Fruit fly (Drosophila melanogaster) whole organism, embryonic: ENCODE measurements around the gene ninaG.

ENCODE experiments used
- CG10147 ChIP-seq: fragments of 200-800 bp; sonication (Bioruptor generic); optimal IDR thresholded peaks from 2 replicates; lab custom pipeline; 2019; ENCODE audit warnings: missing biosample characterization, mild to moderate bottlenecking, missing genetic modification characterization, moderate library complexity
- CG1024 ChIP-seq: fragments of 200-800 bp; sonication (Bioruptor generic); IDR thresholded peaks from 2 replicates; pipeline ENCODE4 v1.3.6; 2022; ENCODE audit warnings: missing biosample characterization, missing genetic modification characterization
- CG10274 ChIP-seq: fragments of 200-800 bp; sonication (Bioruptor generic); optimal IDR thresholded peaks from 3 replicates; lab custom pipeline; 2017; ENCODE audit warnings: missing biosample characterization, mild to moderate bottlenecking, missing genetic modification characterization
- CG10321 ChIP-seq: fragments of 200-800 bp; sonication (Bioruptor generic); IDR thresholded peaks from 2 replicates; pipeline ENCODE4 v1.3.6; 2022; ENCODE audit warnings: missing biosample characterization, missing genetic modification characterization
- CG11398 ChIP-seq: fragments of 200-800 bp; sonication (Bioruptor generic); optimal IDR thresholded peaks from 2 replicates; lab custom pipeline; 2016; ENCODE audit warnings: missing biosample characterization, missing genetic modification characterization
- CG11696 ChIP-seq: fragments of 200-800 bp; sonication (Bioruptor generic); IDR thresholded peaks from 2 replicates; pipeline ENCODE4 v1.3.6; 2022; ENCODE audit warnings: missing biosample characterization, missing genetic modification characterization
- CG14050 ChIP-seq: fragments of 200-800 bp; sonication (Bioruptor generic); IDR thresholded peaks from 3 replicates; pipeline ENCODE4 v1.3.6; 2022; ENCODE audit warnings: missing biosample characterization, missing genetic modification characterization
- CG15479 ChIP-seq: fragments of 200-800 bp; sonication (Bioruptor generic); optimal IDR thresholded peaks from 3 replicates; lab custom pipeline; 2019; ENCODE audit warnings: missing biosample characterization, mild to moderate bottlenecking, missing genetic modification characterization, moderate library complexity
- CG17328 ChIP-seq: fragments of 200-800 bp; sonication (Bioruptor generic); IDR thresholded peaks from 2 replicates; pipeline ENCODE4 v1.3.6; 2022; ENCODE audit warnings: missing biosample characterization, missing genetic modification characterization
- CG2202 ChIP-seq: fragments of 200-800 bp; sonication (Bioruptor generic); optimal IDR thresholded peaks from 2 replicates; lab custom pipeline; 2018; ENCODE audit warnings: missing biosample characterization, mild to moderate bottlenecking, missing genetic modification characterization
- CG30431 ChIP-seq: fragments of 200-800 bp; sonication (Bioruptor generic); optimal IDR thresholded peaks from 2 replicates; lab custom pipeline; 2017; ENCODE audit warnings: missing biosample characterization, missing genetic modification characterization
- CG3163 ChIP-seq: fragments of 200-800 bp; sonication (Bioruptor generic); optimal IDR thresholded peaks from 3 replicates; lab custom pipeline; 2016; ENCODE audit warnings: missing biosample characterization, missing genetic modification characterization
- CG32532 ChIP-seq: fragments of 200-800 bp; sonication (Bioruptor generic); IDR thresholded peaks from 2 replicates; pipeline ENCODE4 v1.3.6; 2022; ENCODE audit warnings: missing biosample characterization, missing genetic modification characterization
- CG33213 ChIP-seq: fragments of 200-800 bp; sonication (Bioruptor generic); optimal IDR thresholded peaks from 3 replicates; lab custom pipeline; 2016; ENCODE audit warnings: missing biosample characterization, missing genetic modification characterization
- CG5953 ChIP-seq: fragments of 200-800 bp; sonication (Bioruptor generic); IDR thresholded peaks from 2 replicates; pipeline ENCODE4 v1.3.6; 2022; ENCODE audit warnings: missing biosample characterization, missing genetic modification characterization
- CG6813 ChIP-seq: fragments of 200-800 bp; sonication (Bioruptor generic); optimal IDR thresholded peaks from 2 replicates; lab custom pipeline; 2017; ENCODE audit warnings: missing biosample characterization, missing genetic modification characterization, mild to moderate bottlenecking, moderate library complexity, missing genetic modification reagents
- CG7963 ChIP-seq: fragments of 200-800 bp; sonication (Bioruptor generic); IDR thresholded peaks from 3 replicates; pipeline ENCODE4 v1.3.6; 2022; ENCODE audit warnings: missing biosample characterization, missing genetic modification characterization; ENCODE audit not compliant: partially characterized antibody
- CG9215 ChIP-seq: fragments of 200-800 bp; sonication (Bioruptor generic); IDR thresholded peaks from 2 replicates; pipeline ENCODE4 v1.3.6; 2022; ENCODE audit warnings: missing biosample characterization, missing genetic modification characterization
- CoRest ChIP-seq: fragments of 200-800 bp; sonication (Bioruptor generic); optimal IDR thresholded peaks from 3 replicates; lab custom pipeline; 2018; ENCODE audit warnings: missing biosample characterization, mild to moderate bottlenecking, missing genetic modification characterization, moderate library complexity
- D ChIP-seq, 2 experiments: fragments of 200-800 bp in 1 of 2; fragments of >200 bp in 1 of 2; sonication (Bioruptor generic) in 1 of 2; optimal IDR thresholded peaks; 2 replicates in 1 of 2; 3 replicates in 1 of 2; lab custom pipeline; 2017; ENCODE audit warnings: mild to moderate bottlenecking in 1 of 2, missing biosample characterization in 1 of 2, missing genetic modification characterization in 1 of 2, missing genetic modification reagents in 1 of 2
- Dref ChIP-seq: fragments of 200-800 bp; sonication (Bioruptor generic); IDR thresholded peaks from 2 replicates; pipeline ENCODE4 v1.3.6; 2022; ENCODE audit warnings: missing biosample characterization, missing genetic modification characterization
- E2f1 ChIP-seq: fragments of 200-800 bp; sonication (Bioruptor generic); IDR thresholded peaks from 2 replicates; pipeline ENCODE4 v1.3.6; 2022; ENCODE audit warnings: missing biosample characterization, missing genetic modification characterization
- H15 ChIP-seq: fragments of 200-800 bp; sonication (Bioruptor generic); IDR thresholded peaks from 3 replicates; pipeline ENCODE4 v1.3.6; 2022; ENCODE audit warnings: missing biosample characterization, missing genetic modification characterization
- Hey ChIP-seq: fragments of 200-800 bp; sonication (Bioruptor generic); optimal IDR thresholded peaks from 3 replicates; lab custom pipeline; 2018; ENCODE audit warnings: missing biosample characterization, mild to moderate bottlenecking, missing genetic modification characterization
- Lhr ChIP-seq: fragments of 200-800 bp; sonication (Bioruptor generic); optimal IDR thresholded peaks from 3 replicates; lab custom pipeline; 2017; ENCODE audit warnings: mild to moderate bottlenecking, missing biosample characterization, missing genetic modification reagents, missing genetic modification characterization
- Mrtf ChIP-seq: fragments of 200-800 bp; sonication (Bioruptor generic); IDR thresholded peaks from 3 replicates; pipeline ENCODE4 v1.3.6; 2022; ENCODE audit warnings: missing biosample characterization, missing genetic modification characterization
- Myb ChIP-seq: fragments of 200-800 bp; sonication (Bioruptor generic); optimal IDR thresholded peaks from 2 replicates; lab custom pipeline; 2016; ENCODE audit warnings: missing biosample characterization, missing genetic modification characterization
- NFAT ChIP-seq: fragments of 200-800 bp; sonication (Bioruptor generic); IDR thresholded peaks from 2 replicates; pipeline ENCODE4 v1.3.6; 2022; ENCODE audit warnings: missing biosample characterization, missing genetic modification characterization
- Nf-YB ChIP-seq: fragments of 200-800 bp; sonication (Bioruptor generic); optimal IDR thresholded peaks from 3 replicates; lab custom pipeline; 2019; ENCODE audit warnings: missing biosample characterization, mild to moderate bottlenecking, missing genetic modification characterization, moderate library complexity
- Trl ChIP-seq, 3 experiments: fragments of >200 bp in 2 of 3; fragments of 200-800 bp in 1 of 3; sonication (Bioruptor generic) in 1 of 3; optimal IDR thresholded peaks; 2 replicates in 1 of 3; 3 replicates in 2 of 3; lab custom pipeline; 2016 to 2017; ENCODE audit warnings: missing biosample characterization in 1 of 3, missing genetic modification characterization in 1 of 3
- abd-A ChIP-seq: fragments of 200-800 bp; sonication (Bioruptor generic); optimal IDR thresholded peaks from 3 replicates; lab custom pipeline; 2019; ENCODE audit warnings: missing biosample characterization, mild to moderate bottlenecking, missing genetic modification characterization, moderate library complexity
- ato ChIP-seq: fragments of 200-800 bp; sonication (Bioruptor generic); IDR thresholded peaks from 2 replicates; pipeline ENCODE4 v1.3.6; 2022; ENCODE audit warnings: missing biosample characterization, missing genetic modification characterization; ENCODE audit not compliant: partially characterized antibody
- az2 ChIP-seq: fragments of 200-800 bp; sonication (Bioruptor generic); optimal IDR thresholded peaks from 3 replicates; lab custom pipeline; 2016; ENCODE audit warnings: missing biosample characterization, missing genetic modification characterization
- bab2 ChIP-seq: fragments of 200-800 bp; sonication (Bioruptor generic); optimal IDR thresholded peaks from 2 replicates; lab custom pipeline; 2016; ENCODE audit warnings: missing biosample characterization, missing genetic modification characterization
- bcd ChIP-seq: fragments of 200-800 bp; sonication (Bioruptor generic); optimal IDR thresholded peaks from 2 replicates; lab custom pipeline; 2017; ENCODE audit warnings: missing biosample characterization, mild to moderate bottlenecking, missing genetic modification characterization
- chinmo ChIP-seq: fragments of 200-800 bp; sonication (Bioruptor generic); IDR thresholded peaks from 4 replicates; pipeline ENCODE4 v1.3.6; 2022; ENCODE audit warnings: missing biosample characterization, missing genetic modification characterization; ENCODE audit not compliant: partially characterized antibody
- fd3F ChIP-seq: fragments of 200-800 bp; sonication (Bioruptor generic); optimal IDR thresholded peaks from 2 replicates; lab custom pipeline; 2018; ENCODE audit warnings: missing biosample characterization, mild to moderate bottlenecking, missing genetic modification characterization, moderate library complexity
- hth ChIP-seq: fragments of >200 bp; optimal IDR thresholded peaks from 2 replicates; lab custom pipeline; 2017; ENCODE audit warnings: inconsistent platforms
- kay ChIP-seq: fragments of 200-800 bp; sonication (Bioruptor generic); optimal IDR thresholded peaks from 2 replicates; lab custom pipeline; 2016; ENCODE audit warnings: missing biosample characterization, missing genetic modification characterization
- p53 ChIP-seq: fragments of 200-800 bp; sonication (Bioruptor generic); optimal IDR thresholded peaks from 2 replicates; lab custom pipeline; 2016; ENCODE audit warnings: missing biosample characterization, missing genetic modification characterization
- pnt ChIP-seq: fragments of 200-800 bp; sonication (Bioruptor generic); optimal IDR thresholded peaks from 3 replicates; lab custom pipeline; 2016; ENCODE audit warnings: missing biosample characterization, missing genetic modification characterization
- psq ChIP-seq: fragments of 200-800 bp; sonication (Bioruptor generic); optimal IDR thresholded peaks from 2 replicates; lab custom pipeline; 2017; ENCODE audit warnings: missing biosample characterization, missing genetic modification characterization
- salm ChIP-seq: fragments of 200-800 bp; sonication (Bioruptor generic); optimal IDR thresholded peaks from 2 replicates; lab custom pipeline; 2018; ENCODE audit warnings: missing biosample characterization, mild to moderate bottlenecking, missing genetic modification characterization
- seq ChIP-seq: fragments of 200-800 bp; sonication (Bioruptor generic); IDR thresholded peaks from 2 replicates; pipeline ENCODE4 v1.3.6; 2022; ENCODE audit warnings: missing biosample characterization, missing genetic modification characterization
- slp2 ChIP-seq: fragments of 200-800 bp; sonication (Bioruptor generic); optimal IDR thresholded peaks from 2 replicates; lab custom pipeline; 2016; ENCODE audit warnings: missing biosample characterization, missing genetic modification characterization
- stwl ChIP-seq: fragments of 200-800 bp; sonication (Bioruptor generic); optimal IDR thresholded peaks from 3 replicates; lab custom pipeline; 2018; ENCODE audit warnings: missing biosample characterization, mild to moderate bottlenecking, missing genetic modification characterization, moderate library complexity
- sug ChIP-seq: fragments of 200-800 bp; optimal IDR thresholded peaks from 2 replicates; lab custom pipeline; 2019; ENCODE audit warnings: missing biosample characterization, mild to moderate bottlenecking, missing genetic modification characterization, moderate library complexity
- wor ChIP-seq: fragments of 200-800 bp; sonication (Bioruptor generic); IDR thresholded peaks from 2 replicates; pipeline ENCODE4 v1.3.6; 2022; ENCODE audit warnings: missing biosample characterization, missing genetic modification characterization
- yki ChIP-seq: fragments of >200 bp; optimal IDR thresholded peaks from 3 replicates; lab custom pipeline; 2018
- zfh1 ChIP-seq: fragments of 200-800 bp; sonication (Bioruptor generic); IDR thresholded peaks from 3 replicates; pipeline ENCODE4 v1.3.6; 2022; ENCODE audit warnings: missing biosample characterization, missing genetic modification characterization

Gene ninaG

dm6 chr3R:11460502-11461358 is 39.2 kb upstream of the ninaG start, which contains the start of gene PGRP-LB:
Gene PGRP-LB (minus strand): TSS chr3R:11460552.
- TF ChIP-seq CG10274 (GFP tag; lab: Kevin White, UChicago), result no peak
- no peak for TF ChIP-seq CG3163 (GFP tag; lab: Kevin White, UChicago)
- TF ChIP-seq Nf-YB (GFP tag; lab: Kevin White, UChicago), result no peak
- TF ChIP-seq ato (GFP tag; lab: Robert Waterston, UW), result no peak
- no peak for TF ChIP-seq fd3F
- no peak for TF ChIP-seq kay (GFP tag; lab: Kevin White, UChicago)
- TF ChIP-seq CG5953 (GFP tag; lab: Robert Waterston, UW), result no peak
- no peak for TF ChIP-seq zfh1
- TF ChIP-seq seq, result no peak
- TF ChIP-seq wor (GFP tag; lab: Robert Waterston, UW), result no peak
- TF ChIP-seq bcd, result peak; percentile 9
- TF ChIP-seq CG10321 (GFP tag; lab: Robert Waterston, UW), result no peak
- TF ChIP-seq NFAT (GFP tag; lab: Robert Waterston, UW), result no peak
- no peak for TF ChIP-seq CG15479 (GFP tag; lab: Kevin White, UChicago)
- TF ChIP-seq Mrtf, result no peak
- peak; percentile 16 for TF ChIP-seq Myb (GFP tag; lab: Kevin White, UChicago)
- peak; percentile 4 for TF ChIP-seq CoRest
- no peak for TF ChIP-seq CG2202 (tag; lab: Kevin White, UChicago)
- TF ChIP-seq bab2 (GFP tag; lab: Kevin White, UChicago), result no peak
- no peak for TF ChIP-seq CG11398 (GFP tag; lab: Kevin White, UChicago)
- TF ChIP-seq CG14050 (GFP tag; lab: Robert Waterston, UW), result no peak
- no peak for TF ChIP-seq CG32532
- peak; percentile 28 for TF ChIP-seq CG10147 (GFP tag; lab: Kevin White, UChicago)
- no peak for TF ChIP-seq CG7963 (GFP tag; lab: Robert Waterston, UW)
- TF ChIP-seq E2f1 (GFP tag; lab: Robert Waterston, UW), result 0 out of 2 replicates have a peak, but pooled peaks have one; percentile 22
- TF ChIP-seq CG6813 (GFP tag; lab: Kevin White, UChicago), result no peak
- no peak for TF ChIP-seq slp2 (GFP tag; lab: Kevin White, UChicago)
- TF ChIP-seq Trl (optimal IDR thresholded peaks at IDR 0.05; lab: Kevin White, UChicago), result no peak
- no peak for TF ChIP-seq Trl (GFP tag; optimal IDR thresholded peaks at IDR 0.05; lab: Kevin White, UChicago)
- no peak for TF ChIP-seq CG1024 (GFP tag; lab: Robert Waterston, UW)
- TF ChIP-seq p53 (GFP tag; lab: Kevin White, UChicago), result no peak
- TF ChIP-seq chinmo (GFP tag; lab: Robert Waterston, UW), result 0 out of 4 replicates have a peak, but pooled peaks have one; percentile 66
- TF ChIP-seq Lhr (GFP tag; lab: Kevin White, UChicago), result no peak
- no peak for TF ChIP-seq psq (GFP tag; lab: Kevin White, UChicago)
- TF ChIP-seq Hey (tag; lab: Kevin White, UChicago), result peak; percentile 30
- peak; percentile 32 for TF ChIP-seq abd-A (tag; lab: Kevin White, UChicago)
- no peak for TF ChIP-seq H15 (GFP tag; lab: Robert Waterston, UW)
- no peak for TF ChIP-seq hth
- no peak for TF ChIP-seq CG33213 (GFP tag; lab: Kevin White, UChicago)
- no peak for TF ChIP-seq CG30431
- TF ChIP-seq CG17328 (GFP tag; lab: Robert Waterston, UW), result no peak
- no peak for TF ChIP-seq az2 (GFP tag; lab: Kevin White, UChicago)
- no peak for TF ChIP-seq salm (tag; lab: Kevin White, UChicago)
- no peak for TF ChIP-seq pnt (GFP tag; lab: Kevin White, UChicago)
- no peak for TF ChIP-seq CG9215 (GFP tag; lab: Robert Waterston, UW)
- TF ChIP-seq yki, result no peak
- peak; percentile 93 for TF ChIP-seq sug
- TF ChIP-seq CG11696, result no peak
- TF ChIP-seq D (optimal IDR thresholded peaks at IDR 0.05; lab: Kevin White, UChicago), result no peak
- TF ChIP-seq D (GFP tag; optimal IDR thresholded peaks at IDR 0.05; lab: Kevin White, UChicago), result no peak
- TF ChIP-seq stwl, result no peak
- no peak for TF ChIP-seq Dref
